Fruit fly (Drosophila melanogaster) S2 (cell line): ENCODE results near the gene cwo.

Experiments used
- CG8478 ChIP-seq: fragments of >200 bp; optimal IDR thresholded peaks from 2 replicates; lab custom pipeline; 2018
- CTCF ChIP-seq, 2 experiments: fragments of >200 bp; optimal IDR thresholded peaks; 2 replicates each; lab custom pipeline; 2018

DNA sequence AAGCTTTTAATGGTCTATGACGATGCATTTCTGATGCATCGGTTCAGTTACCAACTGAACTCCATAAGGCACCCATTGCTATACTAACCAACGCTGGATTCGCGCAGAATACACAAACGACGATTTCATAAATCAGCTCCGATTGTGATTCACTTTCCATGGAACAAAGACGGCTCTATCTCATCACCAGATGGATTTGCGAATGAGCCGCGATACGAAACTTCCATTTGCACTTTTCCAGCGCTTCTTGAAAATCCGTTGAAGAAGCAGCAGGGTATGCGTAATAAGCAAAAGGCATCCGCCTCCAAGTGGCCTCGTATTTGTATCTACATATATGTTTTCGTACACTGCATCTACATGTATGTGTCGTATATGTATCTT lies 4.5 kb downstream of the cwo start:
- TF ChIP-seq CTCF (optimal IDR thresholded peaks at IDR 0.05; lab: Kevin White, UChicago): no peak
- no peak for TF ChIP-seq CG8478
